Fruit fly (Drosophila melanogaster): ENCODE measurements around the gene amd.

The amd gene

dm6 chr2L:19133465-19134365 is 23.8 kb downstream of the amd start, which contains the start of gene brat (continued):
- TF ChIP-seq so (GFP tag; IDR thresholded peaks at IDR 0.05) (no peak), fd64A (GFP tag; optimal IDR thresholded peaks at IDR 0.05) (no peak), MESR4 (GFP tag; optimal IDR thresholded peaks at IDR 0.05) (no peak), CG12236 (GFP tag; optimal IDR thresholded peaks at IDR 0.05) (no peak), CG4404 (GFP tag; IDR thresholded peaks at IDR 0.05) (no peak), usp (GFP tag; optimal IDR thresholded peaks at IDR 0.05) (no peak), HmgD (GFP tag; optimal IDR thresholded peaks at IDR 0.05) (peak; percentile 55), Taf1 (GFP tag; IDR thresholded peaks at IDR 0.05) (0 out of 2 replicates have a peak, but pooled peaks have one; percentile 40), Optix (GFP tag; IDR thresholded peaks at IDR 0.05) (no peak), Hsf (GFP tag; optimal IDR thresholded peaks at IDR 0.05) (peak; percentile 67), dmrt99B (tag; optimal IDR thresholded peaks at IDR 0.05) (peak; percentile 5), dpn (GFP tag; optimal IDR thresholded peaks at IDR 0.05) (peak; percentile 35 to 74), vnd (GFP tag; IDR thresholded peaks at IDR 0.05; ENCODE audit: partially characterized antibody) (peak; percentile 93), CG6254 (GFP tag; optimal IDR thresholded peaks at IDR 0.05) (no peak), Aef1 (GFP tag; IDR thresholded peaks at IDR 0.05) (no peak), Eip74EF (GFP tag; optimal IDR thresholded peaks at IDR 0.05) (no peak), chm (GFP tag; IDR thresholded peaks at IDR 0.05) (no peak), CG32772 (GFP tag; IDR thresholded peaks at IDR 0.05) (0 out of 2 replicates have a peak, but pooled peaks have one; percentile 4), CG42726 (GFP tag; IDR thresholded peaks at IDR 0.05; ENCODE audit: partially characterized antibody) (0 out of 2 replicates have a peak, but pooled peaks have one; percentile 53), Hr3 (GFP tag; optimal IDR thresholded peaks at IDR 0.05) (peak; percentile 60), pan (optimal IDR thresholded peaks at IDR 0.05) (no peak), pan (GFP tag; optimal IDR thresholded peaks at IDR 0.05 in 1 of 2, IDR thresholded peaks at IDR 0.05 in 1 of 2) (no peak), Side (GFP tag; optimal IDR thresholded peaks at IDR 0.05) (peak; percentile 71), CG13424 (tag; optimal IDR thresholded peaks at IDR 0.05) (peak; percentile 64), CG11247 (GFP tag; IDR thresholded peaks at IDR 0.05) (0 out of 2 replicates have a peak, but pooled peaks have one; percentile 24), HLH4C (GFP tag; IDR thresholded peaks at IDR 0.05; ENCODE audit: partially characterized antibody) (peak; percentile 96), Gsc (GFP tag; IDR thresholded peaks at IDR 0.05) (no peak), pb (GFP tag; optimal IDR thresholded peaks at IDR 0.05) (no peak), tup (GFP tag; optimal IDR thresholded peaks at IDR 0.05) (no peak), pzg (GFP tag; optimal IDR thresholded peaks at IDR 0.05) (peak; percentile 71), CG10462 (GFP tag; optimal IDR thresholded peaks at IDR 0.05) (no peak), CG12744 (GFP tag; optimal IDR thresholded peaks at IDR 0.05) (no peak), nau (GFP tag; optimal IDR thresholded peaks at IDR 0.05) (no peak), bab2 (GFP tag; optimal IDR thresholded peaks at IDR 0.05) (peak; percentile 54), ttk (GFP tag; IDR thresholded peaks at IDR 0.05) (no peak), sqz (GFP tag; optimal IDR thresholded peaks at IDR 0.05) (peak; percentile 28), repo (GFP tag; optimal IDR thresholded peaks at IDR 0.05) (peak; percentile 18), wek (GFP tag; optimal IDR thresholded peaks at IDR 0.05) (no peak), twi (tag; optimal IDR thresholded peaks at IDR 0.05) (peak; percentile 46), dmrt11E (tag; optimal IDR thresholded peaks at IDR 0.05) (peak; percentile 53), crc (GFP tag; optimal IDR thresholded peaks at IDR 0.05) (peak; percentile 4), CG18599 (GFP tag; optimal IDR thresholded peaks at IDR 0.05) (peak; percentile 49), Ets97D (GFP tag; optimal IDR thresholded peaks at IDR 0.05) (peak; percentile 56), fd3F (GFP tag; optimal IDR thresholded peaks at IDR 0.05) (peak; percentile 8), CG15011 (GFP tag; optimal IDR thresholded peaks at IDR 0.05) (no peak), kni (GFP tag; optimal IDR thresholded peaks at IDR 0.05) (peak; percentile 46), Mrtf (GFP tag; IDR thresholded peaks at IDR 0.05) (no peak), jumu (GFP tag; optimal IDR thresholded peaks at IDR 0.05) (peak; percentile 71), CG32767 (GFP tag; IDR thresholded peaks at IDR 0.05) (no peak)
